Fruit fly (Drosophila melanogaster) whole organism, embryonic: ENCODE measurements around the gene HP1e.

Experiments used
- BtbVII ChIP-seq: fragments of 200-800 bp; sonication (Bioruptor generic); optimal IDR thresholded peaks from 3 replicates; lab custom pipeline; 2017; ENCODE audit warnings: missing biosample characterization, mild to moderate bottlenecking, missing genetic modification characterization
- CG10274 ChIP-seq: fragments of 200-800 bp; sonication (Bioruptor generic); optimal IDR thresholded peaks from 3 replicates; lab custom pipeline; 2017; ENCODE audit warnings: missing biosample characterization, mild to moderate bottlenecking, missing genetic modification characterization
- CG10462 ChIP-seq: fragments of 200-800 bp; sonication (Bioruptor generic); optimal IDR thresholded peaks from 2 replicates; lab custom pipeline; 2016; ENCODE audit warnings: missing biosample characterization, missing genetic modification characterization
- CG11723 ChIP-seq: fragments of 200-800 bp; sonication (Bioruptor generic); optimal IDR thresholded peaks from 2 replicates; lab custom pipeline; 2017; ENCODE audit warnings: missing biosample characterization, mild to moderate bottlenecking, missing genetic modification characterization
- CG12391 ChIP-seq: fragments of 200-800 bp; sonication (Bioruptor generic); optimal IDR thresholded peaks from 3 replicates; lab custom pipeline; 2018; ENCODE audit warnings: missing biosample characterization, mild to moderate bottlenecking, missing genetic modification characterization, moderate library complexity
- CG12769 ChIP-seq: fragments of 200-800 bp; sonication (Bioruptor generic); optimal IDR thresholded peaks from 2 replicates; lab custom pipeline; 2019; ENCODE audit warnings: missing biosample characterization, mild to moderate bottlenecking, missing genetic modification characterization, moderate library complexity
- CG13894 ChIP-seq: fragments of 200-800 bp; sonication (Bioruptor generic); optimal IDR thresholded peaks from 3 replicates; lab custom pipeline; 2018; ENCODE audit warnings: missing biosample characterization, mild to moderate bottlenecking, missing genetic modification characterization, moderate library complexity
- CG14710 ChIP-seq: fragments of 200-800 bp; sonication (Bioruptor generic); optimal IDR thresholded peaks from 3 replicates; lab custom pipeline; 2019; ENCODE audit warnings: missing biosample characterization, mild to moderate bottlenecking, missing genetic modification characterization, moderate library complexity
- CG18476 ChIP-seq: fragments of 200-800 bp; sonication (Bioruptor generic); optimal IDR thresholded peaks from 2 replicates; lab custom pipeline; 2016; ENCODE audit warnings: missing biosample characterization, mild to moderate bottlenecking, missing genetic modification characterization
- CG2120 ChIP-seq: fragments of 200-800 bp; sonication (Bioruptor generic); optimal IDR thresholded peaks from 3 replicates; lab custom pipeline; 2016; ENCODE audit warnings: missing biosample characterization, missing genetic modification characterization
- CG43689 ChIP-seq: fragments of 200-800 bp; sonication (Bioruptor generic); IDR thresholded peaks from 2 replicates; pipeline ENCODE4 v1.3.6; 2022; ENCODE audit warnings: missing biosample characterization, missing genetic modification characterization
- CG5953 ChIP-seq: fragments of 200-800 bp; sonication (Bioruptor generic); IDR thresholded peaks from 2 replicates; pipeline ENCODE4 v1.3.6; 2022; ENCODE audit warnings: missing biosample characterization, missing genetic modification characterization
- CG6175 ChIP-seq: fragments of 200-800 bp; sonication (Bioruptor generic); IDR thresholded peaks from 3 replicates; pipeline ENCODE4 v1.3.6; 2022; ENCODE audit warnings: missing biosample characterization, missing genetic modification characterization
- CG8290 ChIP-seq, 3 experiments: fragments of 200-800 bp; sonication (Bioruptor generic); optimal IDR thresholded peaks; 2 replicates each; lab custom pipeline; 2016 to 2019; ENCODE audit warnings: missing biosample characterization in 3 of 3, missing genetic modification characterization in 3 of 3, mild to moderate bottlenecking in 2 of 3, moderate library complexity in 1 of 3
- CG9215 ChIP-seq: fragments of 200-800 bp; sonication (Bioruptor generic); IDR thresholded peaks from 2 replicates; pipeline ENCODE4 v1.3.6; 2022; ENCODE audit warnings: missing biosample characterization, missing genetic modification characterization
- CG9932 ChIP-seq: fragments of 200-800 bp; sonication (Bioruptor generic); IDR thresholded peaks from 2 replicates; pipeline ENCODE4 v1.3.6; 2022; ENCODE audit warnings: missing biosample characterization, missing genetic modification characterization
- Hey ChIP-seq: fragments of 200-800 bp; sonication (Bioruptor generic); optimal IDR thresholded peaks from 3 replicates; lab custom pipeline; 2018; ENCODE audit warnings: missing biosample characterization, mild to moderate bottlenecking, missing genetic modification characterization
- Hr3 ChIP-seq: fragments of 200-800 bp; sonication (Bioruptor generic); optimal IDR thresholded peaks from 3 replicates; lab custom pipeline; 2016; ENCODE audit warnings: missing biosample characterization, missing genetic modification characterization
- Hr78 ChIP-seq, 2 experiments: fragments of 200-800 bp in 1 of 2; fragments of >200 bp in 1 of 2; sonication (Bioruptor generic) in 1 of 2; optimal IDR thresholded peaks; 2 replicates each; lab custom pipeline; 2017 to 2019; ENCODE audit warnings: missing biosample characterization in 2 of 2, missing genetic modification characterization in 2 of 2, mild to moderate bottlenecking in 1 of 2, moderate library complexity in 1 of 2
- Pdp1 ChIP-seq, 2 experiments: fragments of 200-800 bp; sonication (Bioruptor generic); optimal IDR thresholded peaks; 3 replicates each; lab custom pipeline; 2016; ENCODE audit warnings: missing biosample characterization in 2 of 2, missing genetic modification characterization in 2 of 2, mild to moderate bottlenecking in 1 of 2, moderate library complexity in 1 of 2
- Sry-δ ChIP-seq: fragments of 200-800 bp; sonication (Bioruptor generic); optimal IDR thresholded peaks from 2 replicates; lab custom pipeline; 2016; ENCODE audit warnings: missing biosample characterization, missing genetic modification characterization
- Xbp1 ChIP-seq: fragments of 200-800 bp; sonication (Bioruptor generic); optimal IDR thresholded peaks from 3 replicates; lab custom pipeline; 2016; ENCODE audit warnings: missing biosample characterization, mild to moderate bottlenecking, missing genetic modification characterization
- ato ChIP-seq: fragments of 200-800 bp; sonication (Bioruptor generic); IDR thresholded peaks from 2 replicates; pipeline ENCODE4 v1.3.6; 2022; ENCODE audit warnings: missing biosample characterization, missing genetic modification characterization; ENCODE audit not compliant: partially characterized antibody
- bigmax ChIP-seq: fragments of 200-800 bp; sonication (Bioruptor generic); optimal IDR thresholded peaks from 2 replicates; lab custom pipeline; 2018; ENCODE audit warnings: missing biosample characterization, mild to moderate bottlenecking, missing genetic modification characterization
- ci ChIP-seq: fragments of 200-800 bp; sonication (Bioruptor generic); IDR thresholded peaks from 3 replicates; pipeline ENCODE4 v1.3.6; 2022; ENCODE audit warnings: missing biosample characterization, missing genetic modification characterization
- crol ChIP-seq: fragments of 200-800 bp; sonication (Bioruptor generic); IDR thresholded peaks from 2 replicates; pipeline ENCODE4 v1.3.6; 2022; ENCODE audit warnings: missing biosample characterization, missing genetic modification characterization
- cwo ChIP-seq: fragments of 200-800 bp; sonication (Bioruptor generic); optimal IDR thresholded peaks from 3 replicates; lab custom pipeline; 2017; ENCODE audit warnings: missing biosample characterization, missing genetic modification characterization, mild to moderate bottlenecking, moderate library complexity, missing genetic modification reagents
- dmrt99B ChIP-seq: fragments of 200-800 bp; sonication (Bioruptor generic); optimal IDR thresholded peaks from 2 replicates; lab custom pipeline; 2018; ENCODE audit warnings: missing biosample characterization, mild to moderate bottlenecking, missing genetic modification characterization, moderate library complexity
- emc ChIP-seq: fragments of 200-800 bp; sonication (Bioruptor generic); optimal IDR thresholded peaks from 2 replicates; lab custom pipeline; 2016; ENCODE audit warnings: missing biosample characterization, missing genetic modification characterization
- ewg ChIP-seq: fragments of 200-800 bp; sonication (Bioruptor generic); optimal IDR thresholded peaks from 3 replicates; lab custom pipeline; 2017; ENCODE audit warnings: mild to moderate bottlenecking, missing biosample characterization, missing genetic modification reagents, missing genetic modification characterization
- exex ChIP-seq: fragments of 200-800 bp; sonication (Bioruptor generic); optimal IDR thresholded peaks from 4 replicates; lab custom pipeline; 2018; ENCODE audit warnings: missing biosample characterization, mild to moderate bottlenecking, missing genetic modification characterization, moderate library complexity
- gfzf ChIP-seq: fragments of 200-800 bp; sonication (Bioruptor generic); optimal IDR thresholded peaks from 2 replicates; lab custom pipeline; 2016; ENCODE audit warnings: missing biosample characterization, mild to moderate bottlenecking, missing genetic modification characterization, moderate library complexity
- her ChIP-seq: fragments of 200-800 bp; sonication (Bioruptor generic); optimal IDR thresholded peaks from 2 replicates; lab custom pipeline; 2016; ENCODE audit warnings: missing biosample characterization, missing genetic modification characterization
- insv ChIP-seq, 2 experiments: fragments of 200-800 bp; sonication (Bioruptor generic); optimal IDR thresholded peaks; 3 replicates each; lab custom pipeline; 2016 to 2018; ENCODE audit warnings: missing biosample characterization in 2 of 2, missing genetic modification characterization in 2 of 2
- mirr ChIP-seq: fragments of 200-800 bp; sonication (Bioruptor generic); optimal IDR thresholded peaks from 3 replicates; lab custom pipeline; 2018; ENCODE audit warnings: missing biosample characterization, mild to moderate bottlenecking, missing genetic modification characterization
- pan ChIP-seq, 4 experiments: fragments of >200 bp in 3 of 4; fragments of 200-800 bp in 1 of 4; sonication (Bioruptor generic) in 1 of 4; optimal IDR thresholded peaks in 3 of 4; IDR thresholded peaks in 1 of 4; 2 replicates each; pipeline versions ENCODE4 v1.3.6 to Lab custom; 2017 to 2022; ENCODE audit warnings: missing biosample characterization in 2 of 4, missing genetic modification characterization in 2 of 4, mixed read lengths in 1 of 4
- prd ChIP-seq, 3 experiments: fragments of >200 bp in 2 of 3; fragments of 200-800 bp in 1 of 3; sonication (Bioruptor generic) in 1 of 3; optimal IDR thresholded peaks in 2 of 3; IDR thresholded peaks in 1 of 3; 2 replicates in 2 of 3; 3 replicates in 1 of 3; pipeline versions ENCODE4 v1.3.6 to Lab custom; 2017 to 2022; ENCODE audit warnings: missing biosample characterization in 1 of 3, missing genetic modification characterization in 1 of 3
- pros ChIP-seq: fragments of 200-800 bp; sonication (Bioruptor generic); optimal IDR thresholded peaks from 3 replicates; lab custom pipeline; 2019; ENCODE audit warnings: missing biosample characterization, mild to moderate bottlenecking, missing genetic modification characterization, moderate library complexity
- ranshi ChIP-seq: fragments of 200-800 bp; sonication (Bioruptor generic); IDR thresholded peaks from 2 replicates; pipeline ENCODE4 v1.3.6; 2022; ENCODE audit warnings: missing biosample characterization, missing genetic modification characterization
- schlank ChIP-seq: fragments of 200-800 bp; sonication (Bioruptor generic); optimal IDR thresholded peaks from 2 replicates; lab custom pipeline; 2018; ENCODE audit warnings: missing biosample characterization, mild to moderate bottlenecking, missing genetic modification characterization
- sens ChIP-seq: fragments of 200-800 bp; sonication (Bioruptor generic); peaks from one replicate; lab custom pipeline; 2016; ENCODE audit warnings: missing biosample characterization, missing genetic modification characterization
- so ChIP-seq: fragments of 200-800 bp; sonication (Bioruptor generic); IDR thresholded peaks from 3 replicates; pipeline ENCODE4 v1.3.6; 2022; ENCODE audit warnings: missing biosample characterization, missing genetic modification characterization
- sug ChIP-seq: fragments of 200-800 bp; optimal IDR thresholded peaks from 2 replicates; lab custom pipeline; 2019; ENCODE audit warnings: missing biosample characterization, mild to moderate bottlenecking, missing genetic modification characterization, moderate library complexity
- twi ChIP-seq: fragments of 200-800 bp; optimal IDR thresholded peaks from 2 replicates; lab custom pipeline; 2019; ENCODE audit warnings: missing biosample characterization, mild to moderate bottlenecking, missing genetic modification characterization, moderate library complexity
- zf30C ChIP-seq: fragments of 200-800 bp; sonication (Bioruptor generic); optimal IDR thresholded peaks from 3 replicates; lab custom pipeline; 2018; ENCODE audit warnings: missing biosample characterization, mild to moderate bottlenecking, missing genetic modification characterization

The HP1e gene

DNA sequence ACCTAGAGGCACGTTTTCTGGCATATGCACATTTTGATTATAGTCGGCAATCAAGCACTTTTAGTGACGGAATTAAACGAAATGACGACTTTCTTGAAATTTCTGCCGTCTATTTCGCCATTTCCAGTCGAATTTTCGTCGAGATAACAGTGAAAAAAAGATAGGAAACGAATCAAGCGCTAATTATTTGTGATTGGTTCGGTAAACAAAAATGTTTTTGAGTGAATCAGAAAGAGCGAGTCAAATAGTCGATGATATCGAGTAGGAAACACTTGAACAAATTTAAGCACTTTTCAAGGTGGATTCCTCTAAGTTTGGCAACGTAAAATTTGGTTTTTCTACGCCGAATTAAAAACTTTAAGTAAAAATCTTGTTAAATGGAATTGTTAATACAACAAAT is 22.1 kb downstream of the HP1e start:
- peak; percentile 68 for TF ChIP-seq exex (tag; lab: Kevin White, UChicago)
- TF ChIP-seq CG10274 (GFP tag; lab: Kevin White, UChicago): no peak
- peak; percentile 4 for TF ChIP-seq her (GFP tag; lab: Kevin White, UChicago)
- TF ChIP-seq CG5953 (GFP tag; lab: Robert Waterston, UW): 0 out of 2 replicates have a peak, but pooled peaks have one; percentile 32
- no peak for TF ChIP-seq Sry-δ
- TF ChIP-seq pan (optimal IDR thresholded peaks at IDR 0.05; lab: Kevin White, UChicago): no peak
- TF ChIP-seq pan (GFP tag; optimal IDR thresholded peaks at IDR 0.05 in 1 of 2, IDR thresholded peaks at IDR 0.05 in 1 of 2): peak in 1 of 2 experiments; percentile 3
- no peak for TF ChIP-seq dmrt99B

dm6 chr3R:9344186-9344790 is 22.7 kb downstream of the HP1e start:
- peak in 1 of 2 experiments; percentile 69 for TF ChIP-seq Pdp1 (GFP tag; optimal IDR thresholded peaks at IDR 0.05; lab: Kevin White, UChicago)
- no peak for TF ChIP-seq CG9215 (GFP tag; lab: Robert Waterston, UW)
- peak; percentile 46; the same call in 1 of the 3 replicates for TF ChIP-seq so
- TF ChIP-seq twi (tag; lab: Kevin White, UChicago): peak; percentile 96
- TF ChIP-seq crol (GFP tag; lab: Robert Waterston, UW): peak; percentile 72; the same call in 1 of the 2 replicates
- peak; percentile 79 for TF ChIP-seq zf30C (GFP tag; lab: Kevin White, UChicago)
- TF ChIP-seq CG11723 (GFP tag; lab: Kevin White, UChicago): no peak
- peak; percentile 18; the same call in 1 of the 2 replicates for TF ChIP-seq CG9932 (GFP tag; lab: Robert Waterston, UW)
- peak; percentile 7 for TF ChIP-seq schlank
- TF ChIP-seq Hr78 (GFP tag; optimal IDR thresholded peaks at IDR 0.05; lab: Kevin White, UChicago): peak in 1 of 2 experiments; percentile 55
- TF ChIP-seq CG43689 (GFP tag; lab: Robert Waterston, UW): no peak
- no peak for TF ChIP-seq CG2120 (GFP tag; lab: Kevin White, UChicago)
- TF ChIP-seq Hr3: peak; percentile 36
- TF ChIP-seq ewg: no peak
- TF ChIP-seq CG8290 (GFP tag; optimal IDR thresholded peaks at IDR 0.05; lab: Kevin White, UChicago): no peak
- TF ChIP-seq CG8290 (tag; optimal IDR thresholded peaks at IDR 0.05; lab: Kevin White, UChicago): peak in 1 of 2 experiments; percentile 49
- TF ChIP-seq CG13894 (tag; lab: Kevin White, UChicago): peak; percentile 35
- TF ChIP-seq ato (GFP tag; lab: Robert Waterston, UW): no peak
- peak; percentile 31 for TF ChIP-seq pros (GFP tag; lab: Kevin White, UChicago)
- TF ChIP-seq sug (tag; lab: Kevin White, UChicago): peak; percentile 63
- no peak for TF ChIP-seq emc (GFP tag; lab: Kevin White, UChicago)
- TF ChIP-seq mirr (GFP tag; lab: Kevin White, UChicago): peak; percentile 59
- peak; percentile 9 for TF ChIP-seq BtbVII
- no peak for TF ChIP-seq CG12391 (tag; lab: Kevin White, UChicago)
- no peak for TF ChIP-seq Hey (tag; lab: Kevin White, UChicago)
- no peak for TF ChIP-seq gfzf (GFP tag; lab: Kevin White, UChicago)
- TF ChIP-seq sens: peak; percentile 46
- peak; percentile 11 for TF ChIP-seq CG18476
- TF ChIP-seq bigmax: peak; percentile 8
- no peak for TF ChIP-seq Xbp1 (GFP tag; lab: Kevin White, UChicago)
- no peak for TF ChIP-seq CG10462
- TF ChIP-seq exex (tag; lab: Kevin White, UChicago): peak; percentile 10
- peak; percentile 96 for TF ChIP-seq cwo
- no peak for TF ChIP-seq CG6175 (GFP tag; lab: Robert Waterston, UW)
- TF ChIP-seq CG12769: peak; percentile 91
- TF ChIP-seq ci (GFP tag; lab: Robert Waterston, UW): no peak; the same call in 2 of the 3 replicates
- no peak for TF ChIP-seq ranshi
- TF ChIP-seq insv (GFP tag; optimal IDR thresholded peaks at IDR 0.05; lab: Kevin White, UChicago): peak in 1 of 2 experiments; percentile 16
- no peak for TF ChIP-seq prd (optimal IDR thresholded peaks at IDR 0.05; lab: Kevin White, UChicago)
- no peak for TF ChIP-seq prd (GFP tag; IDR thresholded peaks at IDR 0.05; lab: Robert Waterston, UW)
- TF ChIP-seq CG14710 (tag; lab: Kevin White, UChicago): no peak
